Fruit fly (Drosophila melanogaster) whole organism, wandering third instar larva: ENCODE measurements around the gene yrt.
A peak's percentile ranks its signal among the peaks of the same experiment; 100 is the strongest.

Experiments
- Abd-B ChIP-seq: fragments of >200 bp; optimal IDR thresholded peaks from 2 replicates; lab custom pipeline; 2017; ENCODE audit warnings: missing biosample characterization, missing genetic modification characterization
- CG32264 ChIP-seq: fragments of 200-800 bp; sonication (Bioruptor generic); optimal IDR thresholded peaks from 2 replicates; lab custom pipeline; 2016; ENCODE audit warnings: missing biosample characterization, missing genetic modification characterization
- CG9705 ChIP-seq: fragments of 200-800 bp; sonication (Bioruptor generic); optimal IDR thresholded peaks from 2 replicates; lab custom pipeline; 2018; ENCODE audit warnings: missing biosample characterization, mild to moderate bottlenecking, missing genetic modification characterization
- CrebA ChIP-seq: fragments of 200-800 bp; sonication (Bioruptor generic); optimal IDR thresholded peaks from 2 replicates; lab custom pipeline; 2016; ENCODE audit warnings: missing biosample characterization, mild to moderate bottlenecking, missing genetic modification characterization, borderline replicate concordance
- Dfd ChIP-seq: fragments of >200 bp; optimal IDR thresholded peaks from 2 replicates; lab custom pipeline; 2017; ENCODE audit warnings: missing biosample characterization, missing genetic modification characterization
- Dif ChIP-seq: fragments of 200-275, 200-300 bp; sonication (Bioruptor generic); optimal IDR thresholded peaks from 2 replicates; lab custom pipeline; 2018; ENCODE audit warnings: missing biosample characterization, missing genetic modification characterization; ENCODE audit not compliant: partially characterized antibody
- GATAd ChIP-seq: sonication (Bioruptor generic); optimal IDR thresholded peaks from 2 replicates; lab custom pipeline; 2016; ENCODE audit warnings: missing biosample characterization, missing genetic modification characterization
- HLH106 ChIP-seq: fragments of 200-800 bp; optimal IDR thresholded peaks from 3 replicates; lab custom pipeline; 2019; ENCODE audit warnings: missing biosample characterization, mild to moderate bottlenecking, missing genetic modification characterization, moderate library complexity
- Hnf4 ChIP-seq: fragments of 200-800 bp; sonication (Bioruptor generic); optimal IDR thresholded peaks from 2 replicates; lab custom pipeline; 2016; ENCODE audit warnings: missing biosample characterization, mild to moderate bottlenecking, missing genetic modification characterization
- Hr78 ChIP-seq: fragments of >200 bp; optimal IDR thresholded peaks from 2 replicates; lab custom pipeline; 2017; ENCODE audit warnings: missing biosample characterization, missing genetic modification characterization
- Hr83 ChIP-seq: fragments of 200-300 bp; sonication (Bioruptor generic); optimal IDR thresholded peaks from 2 replicates; lab custom pipeline; 2016; ENCODE audit warnings: missing biosample characterization, mild to moderate bottlenecking, missing genetic modification characterization, moderate library complexity; ENCODE audit not compliant: poor library complexity, severe bottlenecking
- Jra ChIP-seq: sonication (Bioruptor generic); optimal IDR thresholded peaks from 2 replicates; lab custom pipeline; 2016; ENCODE audit warnings: missing biosample characterization, missing genetic modification characterization
- Mio ChIP-seq: sonication (Bioruptor generic); optimal IDR thresholded peaks from 2 replicates; lab custom pipeline; 2016; ENCODE audit warnings: missing biosample characterization, missing genetic modification characterization
- Myc ChIP-seq: fragments of >200 bp; optimal IDR thresholded peaks from 2 replicates; lab custom pipeline; 2017
- N ChIP-seq: fragments of >200 bp; optimal IDR thresholded peaks from 2 replicates; lab custom pipeline; 2018; ENCODE audit warnings: missing biosample characterization, missing external identifiers, missing genetic modification characterization
- OdsH ChIP-seq: fragments of 200-800 bp; sonication (Bioruptor generic); optimal IDR thresholded peaks from 2 replicates; lab custom pipeline; 2016; ENCODE audit warnings: missing biosample characterization, mild to moderate bottlenecking, missing genetic modification characterization
- Rel ChIP-seq, 2 experiments: fragments of 200-800 bp; sonication (Bioruptor generic) in 1 of 2; optimal IDR thresholded peaks; 2 replicates in 1 of 2; 3 replicates in 1 of 2; lab custom pipeline; 2016 to 2019; ENCODE audit warnings: mild to moderate bottlenecking in 2 of 2, missing biosample characterization in 2 of 2, missing genetic modification characterization in 2 of 2, moderate library complexity in 1 of 2
- Sp1 ChIP-seq: fragments of 200-800 bp; sonication (Bioruptor generic); optimal IDR thresholded peaks from 3 replicates; lab custom pipeline; 2019; ENCODE audit warnings: missing biosample characterization, mild to moderate bottlenecking, missing genetic modification characterization, moderate library complexity
- Vsx2 ChIP-seq: fragments of 200-300, 225-300 bp; sonication (Bioruptor generic); optimal IDR thresholded peaks from 2 replicates; lab custom pipeline; 2018; ENCODE audit warnings: missing biosample characterization, missing genetic modification characterization; ENCODE audit not compliant: partially characterized antibody
- br ChIP-seq: fragments of 200-800 bp; sonication (Bioruptor generic); optimal IDR thresholded peaks from 2 replicates; lab custom pipeline; 2016; ENCODE audit warnings: missing biosample characterization, missing genetic modification characterization
- brk ChIP-seq: fragments of 200-800 bp; sonication (Bioruptor generic); optimal IDR thresholded peaks from 2 replicates; lab custom pipeline; 2016; ENCODE audit warnings: missing biosample characterization, mild to moderate bottlenecking, missing genetic modification characterization
- dl ChIP-seq, 2 experiments: fragments of 175-275, 200-275 bp in 1 of 2; fragments of 200-275 bp in 1 of 2; sonication (Bioruptor generic); optimal IDR thresholded peaks; lab custom pipeline; 2018; ENCODE audit warnings: mild to moderate bottlenecking in 2 of 2, missing biosample characterization in 2 of 2, missing genetic modification characterization in 2 of 2, moderate library complexity in 2 of 2; ENCODE audit not compliant: partially characterized antibody in 2 of 2, insufficient read depth in 1 of 2
- dmrt93B ChIP-seq: fragments of 200-800 bp; sonication (Bioruptor generic); optimal IDR thresholded peaks from 2 replicates; lab custom pipeline; 2018; ENCODE audit warnings: missing biosample characterization, mild to moderate bottlenecking, missing genetic modification characterization
- dsf ChIP-seq: sonication (Bioruptor generic); optimal IDR thresholded peaks from 2 replicates; lab custom pipeline; 2016; ENCODE audit warnings: missing biosample characterization, missing genetic modification characterization, borderline replicate concordance
- ey ChIP-seq: fragments of 200-800 bp; sonication (Bioruptor generic); optimal IDR thresholded peaks from 2 replicates; lab custom pipeline; 2016; ENCODE audit warnings: missing biosample characterization, missing genetic modification characterization
- foxo ChIP-seq, 2 experiments: fragments of 200-800 bp; sonication (Bioruptor generic); optimal IDR thresholded peaks; 2 replicates in 1 of 2; 3 replicates in 1 of 2; lab custom pipeline; 2016 to 2017; ENCODE audit warnings: missing biosample characterization in 2 of 2, missing genetic modification characterization in 2 of 2
- fru ChIP-seq: fragments of 200-800 bp; sonication (Bioruptor generic); optimal IDR thresholded peaks from 3 replicates; lab custom pipeline; 2016; ENCODE audit warnings: missing biosample characterization, mild to moderate bottlenecking, missing genetic modification characterization
- h ChIP-seq: fragments of 200-800 bp; sonication (Bioruptor generic); optimal IDR thresholded peaks from 3 replicates; lab custom pipeline; 2016; ENCODE audit warnings: missing biosample characterization, mild to moderate bottlenecking, missing genetic modification characterization
- jim ChIP-seq: fragments of 175-275, 200-325 bp; sonication (Bioruptor generic); optimal IDR thresholded peaks from 2 replicates; lab custom pipeline; 2016; ENCODE audit warnings: missing biosample characterization, mild to moderate bottlenecking, missing genetic modification characterization
- lola ChIP-seq: fragments of >200 bp; optimal IDR thresholded peaks from 2 replicates; lab custom pipeline; 2017; ENCODE audit warnings: missing biosample characterization, missing genetic modification characterization
- pan ChIP-seq: fragments of >200 bp; optimal IDR thresholded peaks from 2 replicates; lab custom pipeline; 2017
- psq ChIP-seq: fragments of 200-800 bp; sonication (Bioruptor generic); optimal IDR thresholded peaks from 3 replicates; lab custom pipeline; 2017; ENCODE audit warnings: missing biosample characterization, mild to moderate bottlenecking, missing genetic modification characterization, moderate library complexity
- rgr ChIP-seq: fragments of 200-800 bp; sonication (Bioruptor generic); optimal IDR thresholded peaks from 3 replicates; lab custom pipeline; 2016; ENCODE audit warnings: missing biosample characterization, mild to moderate bottlenecking, missing genetic modification characterization
- sage ChIP-seq: fragments of 200-800 bp; sonication (Bioruptor generic); optimal IDR thresholded peaks from 2 replicates; lab custom pipeline; 2016; ENCODE audit warnings: missing biosample characterization, mild to moderate bottlenecking, missing genetic modification characterization
- sv ChIP-seq: fragments of 200-800 bp; sonication (Bioruptor generic); optimal IDR thresholded peaks from 3 replicates; lab custom pipeline; 2016; ENCODE audit warnings: missing biosample characterization, missing genetic modification characterization
- tai ChIP-seq: sonication (Bioruptor generic); optimal IDR thresholded peaks from 2 replicates; lab custom pipeline; 2016; ENCODE audit warnings: missing biosample characterization, missing genetic modification characterization
- usp ChIP-seq: fragments of >200 bp; optimal IDR thresholded peaks from 2 replicates; lab custom pipeline; 2017; ENCODE audit warnings: missing biosample characterization, missing genetic modification characterization
- woc ChIP-seq: sonication (Bioruptor generic); optimal IDR thresholded peaks from 2 replicates; lab custom pipeline; 2016; ENCODE audit warnings: missing biosample characterization, mild to moderate bottlenecking, missing genetic modification characterization

The yrt gene

DNA sequence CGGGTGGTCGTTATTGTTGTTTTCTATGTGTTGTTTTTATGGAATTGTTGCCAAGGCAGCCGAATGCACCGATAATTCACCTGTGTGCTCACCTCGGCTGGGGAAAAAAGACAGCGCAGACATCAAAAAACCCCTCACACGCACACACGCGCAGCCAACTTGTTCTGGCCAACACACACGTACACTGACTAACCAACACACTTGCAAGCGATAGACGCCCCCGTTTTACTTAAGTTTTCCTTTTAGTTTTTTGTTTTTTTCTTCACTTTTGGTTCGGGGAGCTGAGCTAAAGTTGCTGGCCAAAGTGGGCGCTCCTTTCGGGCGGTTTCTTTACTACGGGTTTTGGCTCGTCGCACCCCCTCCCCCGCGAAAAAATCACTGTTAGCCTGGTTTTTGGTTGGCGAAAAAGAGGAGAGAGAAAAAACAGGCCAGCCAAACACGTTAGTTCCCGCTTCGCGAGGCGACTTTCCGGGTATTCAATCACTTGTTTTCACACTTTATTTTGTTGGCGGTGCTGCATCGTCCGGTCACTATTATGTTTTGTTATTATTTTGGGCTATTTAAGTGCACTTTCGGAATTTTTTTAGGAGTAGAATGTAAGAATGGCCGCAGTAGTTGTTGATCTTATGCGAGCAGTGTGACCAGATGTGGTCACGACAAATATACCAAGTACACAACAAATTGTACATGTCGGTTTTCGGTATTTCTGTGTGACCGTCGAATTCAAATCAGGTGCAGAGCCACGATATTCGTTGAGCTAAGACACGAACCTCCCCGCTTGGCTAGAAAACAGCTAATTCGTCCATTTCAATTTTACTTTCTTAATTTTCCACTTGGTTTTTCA, at the start of gene yrt:
Gene yrt, minus strand, starts transcription at position 660 of the 844 bp plus-strand sequence.
- TF ChIP-seq psq (GFP tag; lab: Kevin White, UChicago) (peak; percentile 18), Myc (lab: Kevin White, UChicago) (peak; percentile 89), Rel (GFP tag; optimal IDR thresholded peaks at IDR 0.05; lab: Kevin White, UChicago) (no peak), Rel (tag; optimal IDR thresholded peaks at IDR 0.05; lab: Kevin White, UChicago) (peak; percentile 44), Dif (no peak)

DNA sequence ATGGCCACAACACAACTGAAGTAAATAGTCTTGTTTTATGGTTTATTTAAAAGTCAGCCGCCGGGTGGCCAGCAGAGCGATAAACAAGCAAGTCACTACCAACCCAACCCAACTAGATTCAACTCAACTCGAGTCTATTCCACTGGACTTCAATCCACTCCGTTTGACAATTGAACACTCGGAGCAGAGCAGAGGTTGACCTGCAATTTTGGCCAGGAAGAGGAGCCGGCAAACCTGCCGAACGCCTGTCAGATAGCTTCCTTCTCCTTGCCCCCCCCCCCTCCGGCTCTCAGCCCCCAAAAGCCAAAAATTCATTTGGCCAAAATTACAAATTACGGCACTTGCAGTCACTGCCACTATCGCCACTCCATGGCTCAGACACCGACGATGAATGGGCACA, 47.5 kb upstream of the yrt start:
- TF ChIP-seq CrebA (GFP tag; lab: Kevin White, UChicago) (no peak), Rel (GFP tag; optimal IDR thresholded peaks at IDR 0.05; lab: Kevin White, UChicago) (no peak), Rel (tag; optimal IDR thresholded peaks at IDR 0.05; lab: Kevin White, UChicago) (no peak), jim (GFP tag; lab: Kevin White, UChicago) (no peak), HLH106 (tag; lab: Kevin White, UChicago) (no peak), h (no peak), psq (GFP tag; lab: Kevin White, UChicago) (no peak), CG9705 (GFP tag; lab: Kevin White, UChicago) (no peak), GATAd (GFP tag; lab: Kevin White, UChicago) (no peak), Myc (lab: Kevin White, UChicago) (no peak)

dm6 chr3R:13471329-13471728, 36.5 kb upstream of the yrt start:
- no peak for TF ChIP-seq Mio (GFP tag; lab: Kevin White, UChicago)
- TF ChIP-seq tai (GFP tag; lab: Kevin White, UChicago), result no peak
- TF ChIP-seq ey (GFP tag; lab: Kevin White, UChicago), result no peak
- TF ChIP-seq Hr78 (GFP tag; lab: Kevin White, UChicago), result no peak
- no peak for TF ChIP-seq Dif
- no peak for TF ChIP-seq h
- TF ChIP-seq br (GFP tag; lab: Kevin White, UChicago), result no peak
- TF ChIP-seq dsf (GFP tag; lab: Kevin White, UChicago), result no peak
- TF ChIP-seq fru, result no peak
- no peak for TF ChIP-seq foxo (GFP tag; optimal IDR thresholded peaks at IDR 0.05; lab: Kevin White, UChicago)
- no peak for TF ChIP-seq Abd-B (GFP tag; lab: Kevin White, UChicago)
- TF ChIP-seq, all 38 proteins: peak for 0

DNA sequence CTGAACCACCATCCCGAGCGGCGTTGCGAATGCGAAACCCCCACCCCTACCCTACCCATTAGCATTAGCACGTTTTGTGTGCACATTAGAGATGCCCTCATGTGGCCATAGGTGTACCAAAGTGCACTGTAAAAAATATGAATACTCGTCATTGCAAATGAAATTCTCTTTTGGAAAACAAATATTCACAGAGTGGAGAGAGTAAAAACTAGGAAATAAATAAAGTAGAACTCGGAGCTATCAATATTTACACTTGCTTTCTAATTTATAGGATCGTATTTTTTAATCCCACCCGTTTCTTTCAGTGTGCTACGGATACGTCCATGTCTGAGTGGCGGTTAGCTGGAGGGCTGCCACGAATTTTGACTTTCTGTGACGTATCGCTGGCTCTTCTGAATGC, 34.5 kb upstream of the yrt start:
- TF ChIP-seq brk (GFP tag; lab: Kevin White, UChicago) (no peak), dsf (GFP tag; lab: Kevin White, UChicago) (no peak), CG32264 (GFP tag; lab: Kevin White, UChicago) (no peak), Dfd (GFP tag; lab: Kevin White, UChicago) (no peak), foxo (GFP tag; optimal IDR thresholded peaks at IDR 0.05; lab: Kevin White, UChicago) (peak in 1 of 2 experiments; percentile 44), Rel (GFP tag; optimal IDR thresholded peaks at IDR 0.05; lab: Kevin White, UChicago) (no peak), Rel (tag; optimal IDR thresholded peaks at IDR 0.05; lab: Kevin White, UChicago) (no peak), Jra (GFP tag; lab: Kevin White, UChicago) (no peak), ey (GFP tag; lab: Kevin White, UChicago) (peak; percentile 40), Vsx2 (GFP tag; lab: Kevin White, UChicago) (no peak), OdsH (GFP tag; lab: Kevin White, UChicago) (peak; percentile 27), Sp1 (GFP tag; lab: Kevin White, UChicago) (peak; percentile 33), usp (GFP tag; lab: Kevin White, UChicago) (no peak), Hr83 (no peak), pan (lab: Kevin White, UChicago) (no peak), sv (GFP tag; lab: Kevin White, UChicago) (no peak), Mio (GFP tag; lab: Kevin White, UChicago) (no peak), sage (GFP tag; lab: Kevin White, UChicago) (no peak), psq (GFP tag; lab: Kevin White, UChicago) (peak; percentile 8), GATAd (GFP tag; lab: Kevin White, UChicago) (no peak), tai (GFP tag; lab: Kevin White, UChicago) (no peak), CG9705 (GFP tag; lab: Kevin White, UChicago) (no peak), Hnf4 (GFP tag; lab: Kevin White, UChicago) (peak; percentile 6), HLH106 (tag; lab: Kevin White, UChicago) (peak; percentile 32), dmrt93B (no peak), CrebA (GFP tag; lab: Kevin White, UChicago) (no peak), dl (GFP tag; optimal IDR thresholded peaks at IDR 0.05; lab: Kevin White, UChicago; ENCODE audit: insufficient read depth in 1 of 2, partially characterized antibody in 2 of 2) (no peak), lola (GFP tag; lab: Kevin White, UChicago) (no peak), N (GFP tag; lab: Kevin White, UChicago) (no peak), Myc (lab: Kevin White, UChicago) (no peak), rgr (GFP tag; lab: Kevin White, UChicago) (peak; percentile 28), Abd-B (GFP tag; lab: Kevin White, UChicago) (no peak), fru (peak; percentile 49), Hr78 (GFP tag; lab: Kevin White, UChicago) (no peak), br (GFP tag; lab: Kevin White, UChicago) (no peak), woc (GFP tag; lab: Kevin White, UChicago) (peak; percentile 12), h (peak; percentile 43), Dif (no peak), jim (GFP tag; lab: Kevin White, UChicago) (no peak)
